Fruit fly (Drosophila melanogaster) whole organism, embryonic: ENCODE results near the gene CG14339.

Experiments used
- CG1233 ChIP-seq: fragments of 200-800 bp; sonication (Bioruptor generic); optimal IDR thresholded peaks from 4 replicates; lab custom pipeline; 2018; ENCODE audit warnings: missing biosample characterization, mild to moderate bottlenecking, missing genetic modification characterization
- CG12942 ChIP-seq: fragments of 200-800 bp; sonication (Bioruptor generic); optimal IDR thresholded peaks from 3 replicates; lab custom pipeline; 2016; ENCODE audit warnings: missing biosample characterization, missing genetic modification characterization
- CG8089 ChIP-seq: fragments of 200-800 bp; sonication (Bioruptor generic); optimal IDR thresholded peaks from 3 replicates; lab custom pipeline; 2016; ENCODE audit warnings: missing biosample characterization, missing genetic modification characterization
- CG8290 ChIP-seq, 3 experiments: fragments of 200-800 bp; sonication (Bioruptor generic); optimal IDR thresholded peaks; 2 replicates each; lab custom pipeline; 2016 to 2019; ENCODE audit warnings: missing biosample characterization in 3 of 3, missing genetic modification characterization in 3 of 3, mild to moderate bottlenecking in 2 of 3, moderate library complexity in 1 of 3
- CG8388 ChIP-seq: fragments of 200-800 bp; sonication (Bioruptor generic); optimal IDR thresholded peaks from 2 replicates; lab custom pipeline; 2019; ENCODE audit warnings: missing biosample characterization, mild to moderate bottlenecking, missing genetic modification characterization, moderate library complexity
- Dll ChIP-seq: fragments of 200-800 bp; sonication (Bioruptor generic); IDR thresholded peaks from 4 replicates; pipeline ENCODE4 v1.3.6; 2022; ENCODE audit warnings: missing biosample characterization, missing genetic modification characterization; ENCODE audit not compliant: partially characterized antibody
- Gsc ChIP-seq: fragments of 200-800 bp; sonication (Bioruptor generic); IDR thresholded peaks from 2 replicates; pipeline ENCODE4 v1.3.6; 2022; ENCODE audit warnings: missing biosample characterization, missing genetic modification characterization
- Med ChIP-seq: fragments of 200-800 bp; sonication (Bioruptor generic); peaks from one replicate; lab custom pipeline; 2016; ENCODE audit warnings: missing biosample characterization, missing genetic modification characterization, mild to moderate bottlenecking, inconsistent platforms, moderate library complexity
- Oli ChIP-seq: fragments of 200-800 bp; sonication (Bioruptor generic); optimal IDR thresholded peaks from 2 replicates; lab custom pipeline; 2018; ENCODE audit warnings: missing biosample characterization, mild to moderate bottlenecking, missing genetic modification characterization, moderate library complexity
- Sry-δ ChIP-seq: fragments of 200-800 bp; sonication (Bioruptor generic); optimal IDR thresholded peaks from 2 replicates; lab custom pipeline; 2016; ENCODE audit warnings: missing biosample characterization, missing genetic modification characterization
- al ChIP-seq: fragments of 200-800 bp; sonication (Bioruptor generic); IDR thresholded peaks from 2 replicates; pipeline ENCODE4 v1.3.6; 2022; ENCODE audit warnings: missing biosample characterization, missing genetic modification characterization
- ewg ChIP-seq: fragments of 200-800 bp; sonication (Bioruptor generic); optimal IDR thresholded peaks from 3 replicates; lab custom pipeline; 2017; ENCODE audit warnings: mild to moderate bottlenecking, missing biosample characterization, missing genetic modification reagents, missing genetic modification characterization
- gfzf ChIP-seq: fragments of 200-800 bp; sonication (Bioruptor generic); optimal IDR thresholded peaks from 2 replicates; lab custom pipeline; 2016; ENCODE audit warnings: missing biosample characterization, mild to moderate bottlenecking, missing genetic modification characterization, moderate library complexity
- row ChIP-seq: fragments of 200-800 bp; sonication (Bioruptor generic); IDR thresholded peaks from 3 replicates; pipeline ENCODE4 v1.3.6; 2022; ENCODE audit warnings: missing biosample characterization, missing genetic modification characterization

DNA sequence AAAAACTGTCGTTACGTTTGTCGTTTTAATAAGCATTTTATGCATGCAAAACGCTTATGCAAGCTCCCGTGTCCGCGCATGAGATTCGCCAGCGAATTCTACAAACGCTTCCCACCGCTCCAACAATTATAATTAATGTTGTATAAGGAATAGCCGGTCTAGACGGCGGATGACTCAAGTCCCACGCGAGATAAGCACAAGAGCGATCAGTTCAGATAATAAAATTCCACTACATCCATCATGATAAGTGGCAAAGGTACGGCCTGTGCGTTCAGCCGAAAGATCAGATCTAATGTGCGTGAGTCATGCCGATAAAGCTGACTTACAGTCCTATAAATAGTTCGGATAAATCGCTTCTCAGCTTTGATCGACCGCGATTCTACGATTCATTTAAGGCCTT is 18.2 kb downstream of the CG14339 start:
- no peak for TF ChIP-seq Sry-δ (GFP tag; lab: Kevin White, UChicago)
- TF ChIP-seq CG8290 (GFP tag; optimal IDR thresholded peaks at IDR 0.05; lab: Kevin White, UChicago): no peak
- TF ChIP-seq CG8290 (tag; optimal IDR thresholded peaks at IDR 0.05; lab: Kevin White, UChicago): no peak
- TF ChIP-seq Oli (tag; lab: Kevin White, UChicago): no peak
- no peak for TF ChIP-seq al (GFP tag; lab: Robert Waterston, UW)
- TF ChIP-seq CG8388: no peak
- TF ChIP-seq gfzf (GFP tag; lab: Kevin White, UChicago): no peak
- TF ChIP-seq Med (GFP tag; lab: Kevin White, UChicago): no peak
- no peak for TF ChIP-seq Dll (GFP tag; lab: Robert Waterston, UW)
- TF ChIP-seq CG1233: no peak
- no peak for TF ChIP-seq Gsc (GFP tag; lab: Robert Waterston, UW)
- no peak for TF ChIP-seq ewg (GFP tag; lab: Kevin White, UChicago)
- TF ChIP-seq row (GFP tag; lab: Robert Waterston, UW): no peak
- no peak for TF ChIP-seq CG12942 (GFP tag; lab: Kevin White, UChicago)
- TF ChIP-seq CG8089 (GFP tag; lab: Kevin White, UChicago): no peak
